Fruit fly (Drosophila melanogaster) whole organism, adult: Measurements from ENCODE around the gene Mkp3.

Source experiments
- CG11617 ChIP-seq: fragments of 200-800 bp; sonication (Bioruptor generic); optimal IDR thresholded peaks from 2 replicates; lab custom pipeline; 2017; ENCODE audit warnings: mild to moderate bottlenecking, missing biosample characterization, missing genetic modification reagents, missing genetic modification characterization
- CG12768 ChIP-seq: fragments of 200-800 bp; sonication (Bioruptor generic); optimal IDR thresholded peaks from 2 replicates; lab custom pipeline; 2017; ENCODE audit warnings: missing biosample characterization, missing genetic modification characterization, mild to moderate bottlenecking, moderate library complexity, missing genetic modification reagents
- CG14711 ChIP-seq: fragments of 200-800 bp; sonication (Bioruptor generic); optimal IDR thresholded peaks from 2 replicates; lab custom pipeline; 2018; ENCODE audit warnings: missing biosample characterization, mild to moderate bottlenecking, missing genetic modification characterization, moderate library complexity
- CG1620 ChIP-seq: fragments of 200-800 bp; sonication (Bioruptor generic); optimal IDR thresholded peaks from 2 replicates; lab custom pipeline; 2016; ENCODE audit warnings: missing biosample characterization, missing genetic modification characterization
- CG33017 ChIP-seq: fragments of 200-800 bp; sonication (Bioruptor generic); optimal IDR thresholded peaks from 2 replicates; lab custom pipeline; 2018; ENCODE audit warnings: missing biosample characterization, mild to moderate bottlenecking, missing genetic modification characterization, moderate library complexity
- CG5204 ChIP-seq: fragments of 200-800 bp; sonication (Bioruptor generic); optimal IDR thresholded peaks from 2 replicates; lab custom pipeline; 2016; ENCODE audit warnings: missing biosample characterization, missing genetic modification characterization
- CG7045 ChIP-seq: fragments of 200-800 bp; sonication (Bioruptor generic); optimal IDR thresholded peaks from 2 replicates; lab custom pipeline; 2017; ENCODE audit warnings: missing biosample characterization, mild to moderate bottlenecking, missing genetic modification characterization
- CG7101 ChIP-seq: fragments of 200-800 bp; sonication (Bioruptor generic); optimal IDR thresholded peaks from 2 replicates; lab custom pipeline; 2018; ENCODE audit warnings: missing biosample characterization, mild to moderate bottlenecking, missing genetic modification characterization, moderate library complexity
- Clk ChIP-seq: fragments of 200-800 bp; sonication (Bioruptor generic); optimal IDR thresholded peaks from 2 replicates; lab custom pipeline; 2017; ENCODE audit warnings: missing biosample characterization, missing genetic modification characterization
- Crg-1 ChIP-seq: fragments of 200-800 bp; sonication (Bioruptor generic); optimal IDR thresholded peaks from 2 replicates; lab custom pipeline; 2016; ENCODE audit warnings: missing biosample characterization, missing genetic modification characterization
- Hr96 ChIP-seq: fragments of 200-800 bp; sonication (Bioruptor generic); optimal IDR thresholded peaks from 2 replicates; lab custom pipeline; 2016; ENCODE audit warnings: missing biosample characterization, missing genetic modification characterization
- Mnt ChIP-seq: fragments of 200-800 bp; sonication (Bioruptor generic); optimal IDR thresholded peaks from 2 replicates; lab custom pipeline; 2016; ENCODE audit warnings: missing biosample characterization, mild to moderate bottlenecking, missing genetic modification characterization
- bab1 ChIP-seq: fragments of 200-800 bp; sonication (Bioruptor generic); optimal IDR thresholded peaks from 3 replicates; lab custom pipeline; 2019; ENCODE audit warnings: missing biosample characterization, mild to moderate bottlenecking, missing genetic modification characterization, moderate library complexity
- cic ChIP-seq: fragments of 200-800 bp; sonication (Bioruptor generic); optimal IDR thresholded peaks from 2 replicates; lab custom pipeline; 2017; ENCODE audit warnings: missing biosample characterization, mild to moderate bottlenecking, missing genetic modification characterization, moderate library complexity
- cnc ChIP-seq, 2 experiments: fragments of >200 bp; optimal IDR thresholded peaks; 2 replicates each; lab custom pipeline; 2017
- kay ChIP-seq: fragments of 200-800 bp; sonication (Bioruptor generic); peaks from one replicate; lab custom pipeline; 2016; ENCODE audit warnings: missing biosample characterization, missing genetic modification characterization, borderline replicate concordance
- ovo ChIP-seq: fragments of 200-800 bp; sonication (Bioruptor generic); optimal IDR thresholded peaks from 2 replicates; lab custom pipeline; 2016; ENCODE audit warnings: missing biosample characterization, missing genetic modification characterization
- pad ChIP-seq: fragments of 200-800 bp; sonication (Bioruptor generic); optimal IDR thresholded peaks from 3 replicates; lab custom pipeline; 2017; ENCODE audit warnings: missing biosample characterization, missing genetic modification characterization, mild to moderate bottlenecking, moderate library complexity, missing genetic modification reagents
- tj ChIP-seq: fragments of 200-800 bp; sonication (Bioruptor generic); optimal IDR thresholded peaks from 3 replicates; lab custom pipeline; 2017; ENCODE audit warnings: missing biosample characterization, mild to moderate bottlenecking, missing genetic modification characterization, moderate library complexity
- toe ChIP-seq: fragments of 200-800 bp; sonication (Bioruptor generic); optimal IDR thresholded peaks from 2 replicates; lab custom pipeline; 2016; ENCODE audit warnings: missing biosample characterization, missing genetic modification characterization

The Mkp3 gene

DNA sequence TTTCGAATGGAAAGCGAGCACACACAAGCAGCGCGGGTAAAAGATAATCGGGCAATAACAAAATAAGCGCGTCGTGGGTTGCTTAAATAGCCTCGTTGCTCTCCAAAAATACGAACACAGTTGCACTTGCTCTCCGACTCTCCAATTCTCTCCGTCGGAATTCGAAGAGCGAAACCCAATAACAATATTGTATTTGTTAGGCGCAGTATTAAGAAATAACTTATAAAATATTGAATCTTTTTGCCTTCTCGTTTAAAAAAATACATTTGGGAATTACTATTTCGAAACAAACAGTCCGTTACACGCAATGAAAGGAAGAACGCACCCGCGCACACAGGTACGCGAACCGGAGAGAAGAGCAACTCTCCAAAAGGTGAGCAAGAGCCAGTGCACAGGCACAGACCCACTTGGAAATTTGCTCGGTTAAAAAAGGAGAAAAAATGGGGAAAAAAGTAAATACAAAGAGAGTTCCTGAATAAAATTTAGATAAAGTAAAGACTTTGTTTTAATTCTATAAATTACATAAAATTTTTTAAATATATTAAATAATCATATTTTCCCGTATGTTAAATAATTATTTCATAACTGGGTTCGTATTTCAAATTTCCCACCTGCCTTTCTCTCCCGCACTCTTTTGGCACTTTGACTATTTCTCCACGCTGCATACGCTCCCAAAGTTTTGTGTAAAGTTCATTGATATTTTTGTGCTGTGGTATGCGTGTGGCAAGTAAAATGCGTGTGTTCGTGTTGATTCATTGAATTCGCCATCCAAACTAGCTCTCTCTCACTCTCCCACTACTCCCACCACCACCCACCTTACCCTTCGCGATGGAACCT lies at the start of gene Mkp3:
Gene Mkp3, minus strand, starts transcription at position 63 of the 837 bp plus-strand sequence.
- TF ChIP-seq Hr96 (GFP tag; lab: Kevin White, UChicago) (peak; percentile 34), cnc (optimal IDR thresholded peaks at IDR 0.05; lab: Kevin White, UChicago) (no peak), CG5204 (peak; percentile 76), CG14711 (tag; lab: Kevin White, UChicago) (peak; percentile 87), ovo (GFP tag; lab: Kevin White, UChicago) (peak; percentile 29), cic (peak; percentile 88), kay (GFP tag; lab: Kevin White, UChicago) (peak; percentile 97), tj (GFP tag; lab: Kevin White, UChicago) (peak; percentile 70), Clk (GFP tag; lab: Kevin White, UChicago) (peak; percentile 89), toe (GFP tag; lab: Kevin White, UChicago) (peak; percentile 58), pad (peak; percentile 84), CG12768 (GFP tag; lab: Kevin White, UChicago) (peak; percentile 96), CG33017 (peak; percentile 96), CG7045 (GFP tag; lab: Kevin White, UChicago) (peak; percentile 94), Crg-1 (GFP tag; lab: Kevin White, UChicago) (peak; percentile 71), CG11617 (GFP tag; lab: Kevin White, UChicago) (peak; percentile 96), Mnt (GFP tag; lab: Kevin White, UChicago) (peak; percentile 40), CG7101 (tag; lab: Kevin White, UChicago) (peak; percentile 94), CG1620 (no peak), bab1 (GFP tag; lab: Kevin White, UChicago) (peak; percentile 86)

DNA sequence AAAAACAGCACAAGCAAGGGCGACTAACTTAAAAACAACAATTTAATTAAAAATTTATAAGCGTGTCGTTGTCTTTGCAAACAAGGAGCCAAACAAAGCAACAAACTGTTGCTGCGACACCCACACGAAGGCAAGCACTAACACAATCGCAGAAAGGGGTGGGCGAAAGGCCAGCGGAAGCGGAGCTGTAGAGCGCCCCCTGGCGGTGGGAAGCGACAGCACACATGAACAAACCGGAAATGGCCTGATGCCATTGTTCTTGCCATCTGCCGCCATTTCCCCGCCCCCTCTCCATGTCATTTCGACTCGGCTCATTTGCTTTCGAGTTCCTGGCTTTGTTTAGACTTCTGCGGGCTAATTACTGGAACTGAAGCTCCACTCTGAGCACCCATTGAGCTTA lies 46.4 kb upstream of the Mkp3 start:
- TF ChIP-seq ovo (GFP tag; lab: Kevin White, UChicago) = no peak
- no peak for TF ChIP-seq Mnt (GFP tag; lab: Kevin White, UChicago)
- no peak for TF ChIP-seq Crg-1 (GFP tag; lab: Kevin White, UChicago)
- no peak for TF ChIP-seq CG1620
- no peak for TF ChIP-seq CG12768 (GFP tag; lab: Kevin White, UChicago)
- no peak for TF ChIP-seq bab1 (GFP tag; lab: Kevin White, UChicago)
- TF ChIP-seq CG33017 = no peak
- TF ChIP-seq tj (GFP tag; lab: Kevin White, UChicago) = no peak
- no peak for TF ChIP-seq CG5204
- no peak for TF ChIP-seq cnc (optimal IDR thresholded peaks at IDR 0.05; lab: Kevin White, UChicago)
- no peak for TF ChIP-seq CG7045 (GFP tag; lab: Kevin White, UChicago)
- no peak for TF ChIP-seq kay (GFP tag; lab: Kevin White, UChicago)
- no peak for TF ChIP-seq Clk (GFP tag; lab: Kevin White, UChicago)
- no peak for TF ChIP-seq CG7101 (tag; lab: Kevin White, UChicago)
- no peak for TF ChIP-seq cic
- no peak for TF ChIP-seq toe (GFP tag; lab: Kevin White, UChicago)
- TF ChIP-seq Hr96 (GFP tag; lab: Kevin White, UChicago) = no peak
- TF ChIP-seq CG14711 (tag; lab: Kevin White, UChicago) = no peak
- TF ChIP-seq pad = no peak
- TF ChIP-seq CG11617 (GFP tag; lab: Kevin White, UChicago) = no peak

DNA sequence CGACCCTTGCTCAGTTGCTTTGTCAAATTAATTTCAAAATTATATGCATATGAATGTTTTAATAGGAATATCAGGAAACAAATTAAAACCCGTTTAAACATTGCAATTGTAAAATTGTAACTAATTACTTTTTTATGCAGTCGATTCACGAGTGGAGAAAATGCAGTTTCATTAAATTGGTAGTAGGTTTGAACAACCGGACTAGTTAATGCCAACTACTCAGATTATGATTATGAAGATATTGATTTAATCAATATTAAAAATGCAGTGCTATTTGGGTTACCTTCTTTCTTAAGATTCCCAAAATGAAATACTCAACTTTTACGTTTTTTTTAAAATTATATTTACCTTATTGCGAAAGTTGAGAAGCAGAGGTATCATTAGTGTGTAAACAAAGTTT lies 43.3 kb upstream of the Mkp3 start, which contains the start of gene Spn75F:
Gene Spn75F, minus strand, starts transcription at position 101 of the 400 bp plus-strand sequence.
- TF ChIP-seq CG1620 (no peak), kay (GFP tag; lab: Kevin White, UChicago) (no peak), pad (no peak), Crg-1 (GFP tag; lab: Kevin White, UChicago) (no peak), CG14711 (tag; lab: Kevin White, UChicago) (no peak), cnc (optimal IDR thresholded peaks at IDR 0.05; lab: Kevin White, UChicago) (no peak), Clk (GFP tag; lab: Kevin White, UChicago) (no peak), CG11617 (GFP tag; lab: Kevin White, UChicago) (no peak), toe (GFP tag; lab: Kevin White, UChicago) (no peak), CG7101 (tag; lab: Kevin White, UChicago) (no peak), cic (no peak), CG7045 (GFP tag; lab: Kevin White, UChicago) (no peak), CG12768 (GFP tag; lab: Kevin White, UChicago) (no peak), tj (GFP tag; lab: Kevin White, UChicago) (no peak), Mnt (GFP tag; lab: Kevin White, UChicago) (no peak)

DNA sequence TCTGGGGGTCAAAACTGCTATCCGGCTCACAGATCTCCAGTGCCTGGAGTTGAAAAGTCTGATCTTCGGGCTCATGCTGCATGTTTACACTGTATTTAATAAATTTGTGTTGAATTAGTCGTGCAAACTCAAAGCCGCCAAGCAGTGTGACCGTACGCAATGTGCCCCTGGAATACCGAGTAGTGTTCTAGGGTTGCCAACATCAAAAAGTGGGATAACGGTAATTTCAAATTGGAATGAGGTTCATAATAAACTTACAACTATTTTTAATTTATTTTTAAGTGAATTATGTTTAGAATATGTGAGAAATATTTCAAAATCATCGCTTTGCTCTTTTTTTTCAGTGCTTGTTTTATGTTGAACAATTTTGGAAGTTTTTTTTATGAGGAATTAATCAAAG lies 14.0 kb upstream of the Mkp3 start, which contains the start of gene Gem2:
Gene Gem2, minus strand, starts transcription at position 176 of the 400 bp plus-strand sequence.
- TF ChIP-seq ovo (GFP tag; lab: Kevin White, UChicago) (peak; percentile 69), bab1 (GFP tag; lab: Kevin White, UChicago) (no peak), Hr96 (GFP tag; lab: Kevin White, UChicago) (no peak), CG14711 (tag; lab: Kevin White, UChicago) (peak; percentile 90)

DNA sequence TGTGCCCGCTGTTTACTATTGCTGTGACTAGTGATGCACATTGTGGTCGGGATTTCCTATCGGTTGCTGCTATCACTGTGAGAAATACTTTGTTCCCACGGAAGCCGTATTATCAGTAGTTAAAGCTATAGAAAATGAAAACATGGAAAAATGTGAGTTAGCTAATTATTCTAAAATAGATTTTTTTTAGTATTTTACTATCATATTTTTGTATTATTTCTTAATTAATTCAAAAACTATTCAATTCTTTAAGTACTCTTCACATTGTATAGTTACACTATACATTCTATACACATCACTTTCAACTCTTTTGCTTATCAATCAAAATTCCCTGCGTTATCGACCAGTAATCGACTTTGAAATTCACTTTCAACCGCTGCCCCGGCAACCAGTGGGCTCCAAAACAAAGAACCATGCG lies 11.4 kb upstream of the Mkp3 start, which contains the start of the genes Naxd and CG14079:
Gene Naxd, minus strand, starts transcription at position 45 of the 418 bp plus-strand sequence.
Gene CG14079, plus strand, starts transcription at position 335 of the 418 bp plus-strand sequence.
- TF ChIP-seq CG33017 (peak; percentile 69), CG7101 (tag; lab: Kevin White, UChicago) (peak; percentile 87), cnc (optimal IDR thresholded peaks at IDR 0.05; lab: Kevin White, UChicago) (no peak), Mnt (GFP tag; lab: Kevin White, UChicago) (peak; percentile 70), CG5204 (no peak), CG12768 (GFP tag; lab: Kevin White, UChicago) (peak; percentile 27), CG11617 (GFP tag; lab: Kevin White, UChicago) (peak; percentile 84), Clk (GFP tag; lab: Kevin White, UChicago) (peak; percentile 13), toe (GFP tag; lab: Kevin White, UChicago) (peak; percentile 82), cic (peak; percentile 63), tj (GFP tag; lab: Kevin White, UChicago) (peak; percentile 91), Hr96 (GFP tag; lab: Kevin White, UChicago) (no peak), ovo (GFP tag; lab: Kevin White, UChicago) (peak; percentile 65), CG7045 (GFP tag; lab: Kevin White, UChicago) (peak; percentile 52), Crg-1 (GFP tag; lab: Kevin White, UChicago) (peak; percentile 63), CG1620 (peak; percentile 76), pad (peak; percentile 36), kay (GFP tag; lab: Kevin White, UChicago) (no peak), CG14711 (tag; lab: Kevin White, UChicago) (peak; percentile 43), bab1 (GFP tag; lab: Kevin White, UChicago) (peak; percentile 87)
